Fruit fly (Drosophila melanogaster) whole organism, embryonic: ENCODE measurements around the gene CG33096.
A peak's percentile ranks its signal among the peaks of the same experiment; 100 is the strongest.

Experiments used
- Ada2b ChIP-seq: fragments of 200-800 bp; sonication (Bioruptor generic); IDR thresholded peaks from 2 replicates; pipeline ENCODE4 v1.3.6; 2022; ENCODE audit warnings: missing biosample characterization, missing genetic modification characterization
- Aef1 ChIP-seq: fragments of 200-800 bp; sonication (Bioruptor generic); IDR thresholded peaks from 3 replicates; pipeline ENCODE4 v1.3.6; 2022; ENCODE audit warnings: missing biosample characterization, missing genetic modification characterization
- B-H2 ChIP-seq: fragments of 200-800 bp; sonication (Bioruptor generic); optimal IDR thresholded peaks from 2 replicates; lab custom pipeline; 2018; ENCODE audit warnings: missing biosample characterization, mild to moderate bottlenecking, missing genetic modification characterization
- CG10209 ChIP-seq: fragments of 200-800 bp; sonication (Bioruptor generic); optimal IDR thresholded peaks from 3 replicates; lab custom pipeline; 2017; ENCODE audit warnings: missing biosample characterization, mild to moderate bottlenecking, missing genetic modification characterization, missing genetic modification reagents
- CG10321 ChIP-seq: fragments of 200-800 bp; sonication (Bioruptor generic); IDR thresholded peaks from 2 replicates; pipeline ENCODE4 v1.3.6; 2022; ENCODE audit warnings: missing biosample characterization, missing genetic modification characterization
- CG13775 ChIP-seq: fragments of 200-800 bp; sonication (Bioruptor generic); optimal IDR thresholded peaks from 3 replicates; lab custom pipeline; 2017; ENCODE audit warnings: missing biosample characterization, mild to moderate bottlenecking, missing genetic modification characterization
- CG14710 ChIP-seq: fragments of 200-800 bp; sonication (Bioruptor generic); optimal IDR thresholded peaks from 3 replicates; lab custom pipeline; 2019; ENCODE audit warnings: missing biosample characterization, mild to moderate bottlenecking, missing genetic modification characterization, moderate library complexity
- CG14860 ChIP-seq: fragments of 200-800 bp; sonication (Bioruptor generic); IDR thresholded peaks from 3 replicates; pipeline ENCODE4 v1.3.6; 2022; ENCODE audit warnings: missing biosample characterization, missing genetic modification characterization; ENCODE audit not compliant: partially characterized antibody
- CG16779 ChIP-seq: fragments of 200-800 bp; sonication (Bioruptor generic); IDR thresholded peaks from 2 replicates; pipeline ENCODE4 v1.3.6; 2022; ENCODE audit warnings: missing biosample characterization, missing genetic modification characterization
- CG17361 ChIP-seq: fragments of 200-800 bp; sonication (Bioruptor generic); IDR thresholded peaks from 3 replicates; pipeline ENCODE4 v1.3.6; 2022; ENCODE audit warnings: missing biosample characterization, missing genetic modification characterization
- CG18599 ChIP-seq: fragments of 200-800 bp; sonication (Bioruptor generic); optimal IDR thresholded peaks from 3 replicates; lab custom pipeline; 2017; ENCODE audit warnings: missing biosample characterization, missing genetic modification characterization, mild to moderate bottlenecking, moderate library complexity, missing genetic modification reagents
- CG34422 ChIP-seq: fragments of 200-800 bp; sonication (Bioruptor generic); IDR thresholded peaks from 3 replicates; pipeline ENCODE4 v1.3.6; 2022; ENCODE audit warnings: missing biosample characterization, missing genetic modification characterization
- CG3847 ChIP-seq: fragments of 200-800 bp; sonication (Bioruptor generic); IDR thresholded peaks from 2 replicates; pipeline ENCODE4 v1.3.6; 2022; ENCODE audit warnings: missing biosample characterization, missing genetic modification characterization
- CG6272 ChIP-seq: fragments of 200-800 bp; sonication (Bioruptor generic); IDR thresholded peaks from 2 replicates; pipeline ENCODE4 v1.3.6; 2022; ENCODE audit warnings: missing biosample characterization, missing genetic modification characterization
- CG6791 ChIP-seq: fragments of 200-800 bp; sonication (Bioruptor generic); IDR thresholded peaks from 3 replicates; pipeline ENCODE4 v1.3.6; 2022; ENCODE audit warnings: missing biosample characterization, missing genetic modification characterization; ENCODE audit not compliant: partially characterized antibody
- CG7357 ChIP-seq: fragments of 200-800 bp; sonication (Bioruptor generic); IDR thresholded peaks from 3 replicates; pipeline ENCODE4 v1.3.6; 2022; ENCODE audit warnings: missing biosample characterization, missing genetic modification characterization
- CG8765 ChIP-seq: fragments of 200-800 bp; sonication (Bioruptor generic); IDR thresholded peaks from 2 replicates; pipeline ENCODE4 v1.3.6; 2022; ENCODE audit warnings: missing biosample characterization, missing genetic modification characterization
- CG9609 ChIP-seq: fragments of 200-800 bp; sonication (Bioruptor generic); optimal IDR thresholded peaks from 3 replicates; lab custom pipeline; 2016; ENCODE audit warnings: missing biosample characterization, missing genetic modification characterization
- Ets97D ChIP-seq: fragments of 200-800 bp; sonication (Bioruptor generic); optimal IDR thresholded peaks from 3 replicates; lab custom pipeline; 2016; ENCODE audit warnings: missing biosample characterization, missing genetic modification characterization
- Fer1 ChIP-seq: fragments of 200-800 bp; sonication (Bioruptor generic); optimal IDR thresholded peaks from 2 replicates; lab custom pipeline; 2017; ENCODE audit warnings: missing biosample characterization, mild to moderate bottlenecking, missing genetic modification characterization
- Fer3 ChIP-seq: fragments of 200-800 bp; sonication (Bioruptor generic); optimal IDR thresholded peaks from 2 replicates; lab custom pipeline; 2018; ENCODE audit warnings: missing biosample characterization, mild to moderate bottlenecking, missing genetic modification characterization, moderate library complexity
- Jarid2 ChIP-seq: fragments of 200-800 bp; sonication (Bioruptor generic); optimal IDR thresholded peaks from 3 replicates; lab custom pipeline; 2017; ENCODE audit warnings: mild to moderate bottlenecking, missing biosample characterization, missing genetic modification reagents, missing genetic modification characterization
- MESR4 ChIP-seq: fragments of 200-800 bp; sonication (Bioruptor generic); optimal IDR thresholded peaks from 2 replicates; lab custom pipeline; 2018; ENCODE audit warnings: missing biosample characterization, mild to moderate bottlenecking, missing genetic modification characterization, moderate library complexity
- MTF-1 ChIP-seq: fragments of 200-800 bp; sonication (Bioruptor generic); optimal IDR thresholded peaks from 2 replicates; lab custom pipeline; 2018; ENCODE audit warnings: missing biosample characterization, mild to moderate bottlenecking, missing genetic modification characterization, borderline replicate concordance
- Oaz ChIP-seq: fragments of 200-800 bp; sonication (Bioruptor generic); IDR thresholded peaks from 2 replicates; pipeline ENCODE4 v1.3.6; 2022; ENCODE audit warnings: missing biosample characterization, missing genetic modification characterization
- Ptx1 ChIP-seq: fragments of 200-800 bp; sonication (Bioruptor generic); IDR thresholded peaks from 2 replicates; pipeline ENCODE4 v1.3.6; 2022; ENCODE audit warnings: missing biosample characterization, missing genetic modification characterization
- ap ChIP-seq: fragments of 200-800 bp; sonication (Bioruptor generic); IDR thresholded peaks from 2 replicates; pipeline ENCODE4 v1.3.6; 2022; ENCODE audit warnings: missing biosample characterization, missing genetic modification characterization
- ato ChIP-seq: fragments of 200-800 bp; sonication (Bioruptor generic); IDR thresholded peaks from 2 replicates; pipeline ENCODE4 v1.3.6; 2022; ENCODE audit warnings: missing biosample characterization, missing genetic modification characterization; ENCODE audit not compliant: partially characterized antibody
- bsh ChIP-seq, 2 experiments: fragments of 200-800 bp; sonication (Bioruptor generic); optimal IDR thresholded peaks; 2 replicates each; lab custom pipeline; 2017 to 2018; ENCODE audit warnings: mild to moderate bottlenecking in 2 of 2, missing biosample characterization in 2 of 2, missing genetic modification characterization in 2 of 2, moderate library complexity in 1 of 2
- caup ChIP-seq: fragments of 200-800 bp; sonication (Bioruptor generic); optimal IDR thresholded peaks from 3 replicates; lab custom pipeline; 2017; ENCODE audit warnings: missing biosample characterization, mild to moderate bottlenecking, missing genetic modification characterization, moderate library complexity; ENCODE audit not compliant: severe bottlenecking
- chinmo ChIP-seq: fragments of 200-800 bp; sonication (Bioruptor generic); IDR thresholded peaks from 4 replicates; pipeline ENCODE4 v1.3.6; 2022; ENCODE audit warnings: missing biosample characterization, missing genetic modification characterization; ENCODE audit not compliant: partially characterized antibody
- chm ChIP-seq: fragments of 200-800 bp; sonication (Bioruptor generic); IDR thresholded peaks from 2 replicates; pipeline ENCODE4 v1.3.6; 2022; ENCODE audit warnings: missing biosample characterization, missing genetic modification characterization
- dm ChIP-seq: fragments of 200-800 bp; sonication (Bioruptor generic); optimal IDR thresholded peaks from 3 replicates; lab custom pipeline; 2016; ENCODE audit warnings: missing biosample characterization, missing genetic modification characterization
- gem ChIP-seq: fragments of 200-800 bp; sonication (Bioruptor generic); optimal IDR thresholded peaks from 2 replicates; lab custom pipeline; 2019; ENCODE audit warnings: missing biosample characterization, mild to moderate bottlenecking, missing genetic modification characterization, moderate library complexity
- ham ChIP-seq: fragments of 200-800 bp; sonication (Bioruptor generic); IDR thresholded peaks from 2 replicates; pipeline ENCODE4 v1.3.6; 2022; ENCODE audit warnings: missing biosample characterization, missing genetic modification characterization
- inv ChIP-seq: fragments of 200-800 bp; sonication (Bioruptor generic); IDR thresholded peaks from 2 replicates; pipeline ENCODE4 v1.3.6; 2022; ENCODE audit warnings: missing biosample characterization, missing genetic modification characterization; ENCODE audit not compliant: partially characterized antibody
- mld ChIP-seq: fragments of 200-800 bp; sonication (Bioruptor generic); IDR thresholded peaks from 3 replicates; pipeline ENCODE4 v1.3.6; 2022; ENCODE audit warnings: missing biosample characterization, missing genetic modification characterization; ENCODE audit not compliant: partially characterized antibody
- nom ChIP-seq: fragments of 200-800 bp; sonication (Bioruptor generic); optimal IDR thresholded peaks from 2 replicates; lab custom pipeline; 2017; ENCODE audit warnings: missing biosample characterization, missing genetic modification characterization, mild to moderate bottlenecking, moderate library complexity, missing genetic modification reagents
- ranshi ChIP-seq: fragments of 200-800 bp; sonication (Bioruptor generic); IDR thresholded peaks from 2 replicates; pipeline ENCODE4 v1.3.6; 2022; ENCODE audit warnings: missing biosample characterization, missing genetic modification characterization
- sens-2 ChIP-seq: fragments of 200-800 bp; sonication (Bioruptor generic); IDR thresholded peaks from 2 replicates; pipeline ENCODE4 v1.3.6; 2022; ENCODE audit warnings: missing biosample characterization, missing genetic modification characterization
- slbo ChIP-seq: fragments of 200-800 bp; sonication (Bioruptor generic); IDR thresholded peaks from 2 replicates; pipeline ENCODE4 v1.3.6; 2022; ENCODE audit warnings: missing biosample characterization, missing genetic modification characterization
- tin ChIP-seq: fragments of 200-800 bp; sonication (Bioruptor generic); optimal IDR thresholded peaks from 3 replicates; lab custom pipeline; 2016; ENCODE audit warnings: missing biosample characterization, missing genetic modification characterization
- tup ChIP-seq: fragments of 200-800 bp; sonication (Bioruptor generic); optimal IDR thresholded peaks from 2 replicates; lab custom pipeline; 2016; ENCODE audit warnings: missing biosample characterization, mild to moderate bottlenecking, missing genetic modification characterization, moderate library complexity
- tx ChIP-seq: fragments of 200-800 bp; sonication (Bioruptor generic); optimal IDR thresholded peaks from 2 replicates; lab custom pipeline; 2016; ENCODE audit warnings: missing biosample characterization, missing genetic modification characterization
- unpg ChIP-seq: fragments of 200-800 bp; sonication (Bioruptor generic); optimal IDR thresholded peaks from 3 replicates; lab custom pipeline; 2018; ENCODE audit warnings: missing biosample characterization, mild to moderate bottlenecking, missing genetic modification characterization, moderate library complexity
- yki ChIP-seq: fragments of >200 bp; optimal IDR thresholded peaks from 3 replicates; lab custom pipeline; 2018
- z ChIP-seq: fragments of 200-800 bp; sonication (Bioruptor generic); IDR thresholded peaks from 3 replicates; pipeline ENCODE4 v1.3.6; 2022; ENCODE audit warnings: missing biosample characterization, missing genetic modification characterization

The CG33096 gene

DNA sequence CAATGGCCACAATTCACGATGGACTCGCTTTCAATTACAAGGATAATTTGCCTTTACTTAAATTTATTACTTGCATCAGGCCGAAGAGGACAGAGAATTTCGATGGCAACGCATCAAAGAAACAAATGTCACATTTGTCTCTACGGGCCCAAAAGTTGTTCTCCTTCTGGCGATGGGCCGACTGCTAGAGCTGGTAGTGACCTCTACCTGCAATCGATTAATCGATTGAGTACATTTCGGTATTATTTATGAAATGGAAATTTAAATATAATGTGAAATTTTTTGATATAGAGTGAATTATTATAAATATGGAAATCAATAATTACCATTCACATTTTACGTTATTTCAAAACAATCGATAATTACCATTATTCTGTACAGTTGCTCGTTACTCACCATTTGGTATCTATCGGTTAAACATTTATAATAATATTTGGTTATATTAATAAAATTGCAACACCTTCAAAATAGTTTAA is 25.3 kb downstream of the CG33096 start, which contains the start of the genes CG31510 and TTLL5 (continued):
- no peak for TF ChIP-seq tx (GFP tag; lab: Kevin White, UChicago)
- no peak for TF ChIP-seq yki
- no peak for TF ChIP-seq B-H2 (GFP tag; lab: Kevin White, UChicago)
- no peak for TF ChIP-seq tup (GFP tag; lab: Kevin White, UChicago)
- TF ChIP-seq slbo (GFP tag; lab: Robert Waterston, UW): peak; percentile 36; the same call in 1 of the 2 replicates

DNA sequence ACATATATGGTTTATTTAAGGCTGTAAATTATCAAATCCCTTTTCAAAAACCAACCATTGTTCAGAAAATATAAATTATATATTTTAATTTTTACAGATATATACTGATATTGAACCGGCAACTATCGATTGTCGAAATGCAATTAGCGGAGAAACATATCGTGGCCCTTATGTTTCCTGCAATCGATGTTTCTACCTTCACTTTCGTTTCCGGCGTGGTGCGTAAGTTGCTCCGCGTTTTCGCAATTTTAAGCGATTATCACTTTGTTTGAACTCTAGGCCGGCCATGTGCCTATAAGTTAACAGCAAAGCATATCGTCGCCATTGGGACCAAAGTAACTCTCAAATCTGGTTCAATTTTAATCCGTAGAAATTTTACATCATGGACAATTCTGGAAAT is 25.8 kb downstream of the CG33096 start, which contains the start of gene vig2:
Gene vig2, plus strand, starts transcription at position 112 of the 400 bp plus-strand sequence.
- TF ChIP-seq z (GFP tag; lab: Robert Waterston, UW) (0 out of 3 replicates have a peak, but pooled peaks have one; percentile 33), CG14860 (GFP tag; lab: Robert Waterston, UW) (peak; percentile 84), CG13775 (GFP tag; lab: Kevin White, UChicago) (peak; percentile 76), nom (GFP tag; lab: Kevin White, UChicago) (peak; percentile 26), Ets97D (GFP tag; lab: Kevin White, UChicago) (peak; percentile 98), tin (GFP tag; lab: Kevin White, UChicago) (peak; percentile 3), Ada2b (GFP tag; lab: Robert Waterston, UW) (peak; percentile 29; the same call in 1 of the 2 replicates), ham (peak; percentile 68; the same call in 1 of the 2 replicates), mld (GFP tag; lab: Robert Waterston, UW) (peak; percentile 91), MESR4 (GFP tag; lab: Kevin White, UChicago) (peak; percentile 72), ap (GFP tag; lab: Robert Waterston, UW) (peak; percentile 43; the same call in 1 of the 2 replicates), sens-2 (GFP tag; lab: Robert Waterston, UW) (peak; percentile 79; the same call in 1 of the 2 replicates), CG6272 (GFP tag; lab: Robert Waterston, UW) (peak; percentile 80), slbo (GFP tag; lab: Robert Waterston, UW) (peak; percentile 87), dm (GFP tag; lab: Kevin White, UChicago) (peak; percentile 48), CG7357 (GFP tag; lab: Robert Waterston, UW) (0 out of 3 replicates have a peak, but pooled peaks have one; percentile 31), CG34422 (GFP tag; lab: Robert Waterston, UW) (peak; percentile 82), CG17361 (peak; percentile 67; the same call in 2 of the 3 replicates), chm (peak; percentile 93), CG16779 (GFP tag; lab: Robert Waterston, UW) (peak; percentile 66; the same call in 1 of the 2 replicates), caup (GFP tag; lab: Kevin White, UChicago) (peak; percentile 73), CG14710 (tag; lab: Kevin White, UChicago) (peak; percentile 43), CG10209 (GFP tag; lab: Kevin White, UChicago) (peak; percentile 59), ato (GFP tag; lab: Robert Waterston, UW) (peak; percentile 90), CG3847 (GFP tag; lab: Robert Waterston, UW) (peak; percentile 71), Fer1 (GFP tag; lab: Kevin White, UChicago) (peak; percentile 13), gem (tag; lab: Kevin White, UChicago) (peak; percentile 13), Oaz (GFP tag; lab: Robert Waterston, UW) (peak; percentile 70), CG10321 (GFP tag; lab: Robert Waterston, UW) (peak; percentile 63), ranshi (peak; percentile 66; the same call in 1 of the 2 replicates), inv (GFP tag; lab: Robert Waterston, UW) (peak; percentile 87), CG6791 (GFP tag; lab: Robert Waterston, UW) (peak; percentile 97), CG18599 (GFP tag; lab: Kevin White, UChicago) (peak; percentile 38), bsh (GFP tag; optimal IDR thresholded peaks at IDR 0.05; lab: Kevin White, UChicago) (peak in 1 of 2 experiments; percentile 25), CG8765 (GFP tag; lab: Robert Waterston, UW) (peak; percentile 22; the same call in 1 of the 2 replicates), MTF-1 (GFP tag; lab: Kevin White, UChicago) (peak; percentile 81), Fer3 (tag; lab: Kevin White, UChicago) (peak; percentile 50), CG9609 (GFP tag; lab: Kevin White, UChicago) (peak; percentile 30), unpg (GFP tag; lab: Kevin White, UChicago) (peak; percentile 12), Ptx1 (peak; percentile 70), Aef1 (peak; percentile 65; the same call in 2 of the 3 replicates), Jarid2 (GFP tag; lab: Kevin White, UChicago) (peak; percentile 23), chinmo (GFP tag; lab: Robert Waterston, UW) (peak; percentile 81; the same call in 2 of the 4 replicates)
